Worm (Caenorhabditis elegans): ENCODE measurements around the gene F10G2.7.

ce11 chrV:7352186-7353053 is 15.3 kb upstream of the F10G2.7 start, which contains the start of the genes srh-231 and srh-275:
- TF ChIP-seq him-1 (tag; optimal IDR thresholded peaks at IDR 0.05) (no peak), W03F9.2 (tag; optimal IDR thresholded peaks at IDR 0.05) (no peak), dao-5 (tag; optimal IDR thresholded peaks at IDR 0.05) (no peak)

Data from whole organism, L4/young adult.